Fruit fly (Drosophila melanogaster): ENCODE data around the gene Arp3.

Gene Arp3

dm6 chr3L:8137448-8137906, 21.8 kb upstream of the Arp3 start, which contains the start of the genes Setx and mus301 (continued):
- TF ChIP-seq CG8119 (GFP tag; IDR thresholded peaks at IDR 0.05) (0 out of 3 replicates have a peak, but pooled peaks have one; percentile 12), cyc (GFP tag; optimal IDR thresholded peaks at IDR 0.05) (peak; percentile 83), eg (GFP tag; IDR thresholded peaks at IDR 0.05) (no peak; the same call in 2 of the 3 replicates), Eip75B (GFP tag; optimal IDR thresholded peaks at IDR 0.05) (no peak), Eip78C (GFP tag) (peak; percentile 92), CG6276 (GFP tag; optimal IDR thresholded peaks at IDR 0.05) (no peak), pdm3 (GFP tag; optimal IDR thresholded peaks at IDR 0.05) (no peak), lz (GFP tag; optimal IDR thresholded peaks at IDR 0.05) (peak; percentile 84)

- no peak for TF ChIP-seq cyc (GFP tag; optimal IDR thresholded peaks at IDR 0.05)
- peak; percentile 49 for TF ChIP-seq Eip78C (GFP tag)
- TF ChIP-seq CG8632 (GFP tag; optimal IDR thresholded peaks at IDR 0.05) = no peak
- TF ChIP-seq pdm3 (GFP tag; optimal IDR thresholded peaks at IDR 0.05) = no peak
- TF ChIP-seq eg (GFP tag; IDR thresholded peaks at IDR 0.05) = no peak
- no peak for TF ChIP-seq lz (GFP tag; optimal IDR thresholded peaks at IDR 0.05)
- 0 out of 3 replicates have a peak, but pooled peaks have one; percentile 20 for TF ChIP-seq CG8119 (GFP tag; IDR thresholded peaks at IDR 0.05)
- no peak for TF ChIP-seq Sox15 (GFP tag; optimal IDR thresholded peaks at IDR 0.05)
- no peak for TF ChIP-seq CG7368 (GFP tag; optimal IDR thresholded peaks at IDR 0.05)
- TF ChIP-seq Eip75B (GFP tag; optimal IDR thresholded peaks at IDR 0.05) = no peak
- no peak for TF ChIP-seq CG10669 (GFP tag; optimal IDR thresholded peaks at IDR 0.05)
- no peak for TF ChIP-seq CG32006 (GFP tag; optimal IDR thresholded peaks at IDR 0.05)
- no peak for TF ChIP-seq CG16779 (tag; optimal IDR thresholded peaks at IDR 0.05)
- no peak for TF ChIP-seq fd85E (GFP tag; optimal IDR thresholded peaks at IDR 0.05)
- no peak for TF ChIP-seq CG3032 (tag; optimal IDR thresholded peaks at IDR 0.05)
- no peak for TF ChIP-seq acj6 (GFP tag; optimal IDR thresholded peaks at IDR 0.05)
- TF ChIP-seq CG15336 (GFP tag; IDR thresholded peaks at IDR 0.05) = 0 out of 2 replicates have a peak, but pooled peaks have one; percentile 10
- no peak for TF ChIP-seq Gug (GFP tag; IDR thresholded peaks at IDR 0.05)
- TF ChIP-seq Hr39 (GFP tag; optimal IDR thresholded peaks at IDR 0.05) = no peak
- TF ChIP-seq fkh (GFP tag; optimal IDR thresholded peaks at IDR 0.05) = no peak
- no peak for TF ChIP-seq Eip93F (GFP tag; optimal IDR thresholded peaks at IDR 0.05)
- TF ChIP-seq Met (GFP tag; optimal IDR thresholded peaks at IDR 0.05) = no peak
- TF ChIP-seq Blimp-1 (GFP tag; optimal IDR thresholded peaks at IDR 0.05) = no peak
- no peak for TF ChIP-seq CG6792 (GFP tag; optimal IDR thresholded peaks at IDR 0.05)
- no peak for TF ChIP-seq OdsH (GFP tag; optimal IDR thresholded peaks at IDR 0.05)
- TF ChIP-seq CG11294 (GFP tag; IDR thresholded peaks at IDR 0.05) = no peak
- TF ChIP-seq Ets96B (tag; optimal IDR thresholded peaks at IDR 0.05) = no peak
- TF ChIP-seq vri (GFP tag; optimal IDR thresholded peaks at IDR 0.05) = peak; percentile 77
- no peak for TF ChIP-seq salr (GFP tag; optimal IDR thresholded peaks at IDR 0.05)
- TF ChIP-seq Hr4 (GFP tag; optimal IDR thresholded peaks at IDR 0.05) = no peak
- TF ChIP-seq esn (GFP tag; optimal IDR thresholded peaks at IDR 0.05) = no peak
- TF ChIP-seq Sox14 (GFP tag; optimal IDR thresholded peaks at IDR 0.05) = no peak
- no peak for TF ChIP-seq net (GFP tag; optimal IDR thresholded peaks at IDR 0.05)
- TF ChIP-seq Sox102F (GFP tag; optimal IDR thresholded peaks at IDR 0.05) = no peak
These were observed 12.8 kb upstream of the Arp3 start for dm6 chr3L:8128396-8129050.

- TF ChIP-seq spab (GFP tag; optimal IDR thresholded peaks at IDR 0.05) (no peak), Sox14 (GFP tag; optimal IDR thresholded peaks at IDR 0.05) (peak; percentile 76), CG34406 (GFP tag; optimal IDR thresholded peaks at IDR 0.05) (peak; percentile 88), pdm3 (GFP tag; optimal IDR thresholded peaks at IDR 0.05) (no peak), CG6276 (GFP tag; optimal IDR thresholded peaks at IDR 0.05) (no peak), Smox (GFP tag; optimal IDR thresholded peaks at IDR 0.05) (no peak), salr (GFP tag; optimal IDR thresholded peaks at IDR 0.05) (peak; percentile 67 to 82), lz (GFP tag; optimal IDR thresholded peaks at IDR 0.05) (peak; percentile 87), achi (GFP tag; optimal IDR thresholded peaks at IDR 0.05) (peak; percentile 91), Blimp-1 (GFP tag; optimal IDR thresholded peaks at IDR 0.05) (peak; percentile 66), Hr38 (GFP tag; optimal IDR thresholded peaks at IDR 0.05) (no peak), CG11902 (GFP tag; optimal IDR thresholded peaks at IDR 0.05) (peak; percentile 79), CG8632 (GFP tag; optimal IDR thresholded peaks at IDR 0.05) (peak; percentile 86), CG9139 (GFP tag; optimal IDR thresholded peaks at IDR 0.05) (peak; percentile 71), CG8319 (GFP tag; optimal IDR thresholded peaks at IDR 0.05) (peak; percentile 82), Sox15 (GFP tag; optimal IDR thresholded peaks at IDR 0.05) (peak; percentile 86), CG16779 (tag; optimal IDR thresholded peaks at IDR 0.05) (peak; percentile 77), dsx (GFP tag; optimal IDR thresholded peaks at IDR 0.05; ENCODE audit: poor library complexity, severe bottlenecking) (peak; percentile 71), net (GFP tag; optimal IDR thresholded peaks at IDR 0.05) (peak; percentile 85), CG4318 (GFP tag; optimal IDR thresholded peaks at IDR 0.05) (no peak), vri (GFP tag; optimal IDR thresholded peaks at IDR 0.05) (peak; percentile 85), cyc (GFP tag; optimal IDR thresholded peaks at IDR 0.05) (peak; percentile 86), CG6163 (GFP tag; IDR thresholded peaks at IDR 0.05) (peak; percentile 86)
These were observed 12.1 kb upstream of the Arp3 start, which contains the start of the genes Cds and Uba2 for dm6 chr3L:8127712-8128210. Gene Cds (plus strand): TSS chr3L:8127762. Gene Uba2 (minus strand): TSS chr3L:8127818.

Measured in whole organism, prepupa.